Fruit fly (Drosophila melanogaster): Measurements from ENCODE around the gene CG43319.

- TF ChIP-seq CG33017 (tag; optimal IDR thresholded peaks at IDR 0.05) (peak; percentile 73), cnc (optimal IDR thresholded peaks at IDR 0.05) (no peak), CG7101 (tag; optimal IDR thresholded peaks at IDR 0.05) (peak; percentile 71), Mnt (GFP tag; optimal IDR thresholded peaks at IDR 0.05) (peak; percentile 25), Hr96 (GFP tag; optimal IDR thresholded peaks at IDR 0.05) (peak; percentile 43), bab1 (GFP tag; optimal IDR thresholded peaks at IDR 0.05) (peak; percentile 85), cic (GFP tag; optimal IDR thresholded peaks at IDR 0.05) (no peak), CG1620 (GFP tag; optimal IDR thresholded peaks at IDR 0.05) (peak; percentile 55), tj (GFP tag; optimal IDR thresholded peaks at IDR 0.05) (peak; percentile 63), kay (GFP tag; ENCODE audit: borderline replicate concordance) (peak; percentile 89), pad (GFP tag; optimal IDR thresholded peaks at IDR 0.05) (peak; percentile 61), CG7045 (GFP tag; optimal IDR thresholded peaks at IDR 0.05) (peak; percentile 86)
These were observed 12.6 kb downstream of the CG43319 start, which contains the start of the genes CROT and CG12877 for dm6 chr3R:27706581-27707181.
